Fruit fly (Drosophila melanogaster): Measurements from ENCODE around the gene eIF4EHP.

Gene eIF4EHP

DNA sequence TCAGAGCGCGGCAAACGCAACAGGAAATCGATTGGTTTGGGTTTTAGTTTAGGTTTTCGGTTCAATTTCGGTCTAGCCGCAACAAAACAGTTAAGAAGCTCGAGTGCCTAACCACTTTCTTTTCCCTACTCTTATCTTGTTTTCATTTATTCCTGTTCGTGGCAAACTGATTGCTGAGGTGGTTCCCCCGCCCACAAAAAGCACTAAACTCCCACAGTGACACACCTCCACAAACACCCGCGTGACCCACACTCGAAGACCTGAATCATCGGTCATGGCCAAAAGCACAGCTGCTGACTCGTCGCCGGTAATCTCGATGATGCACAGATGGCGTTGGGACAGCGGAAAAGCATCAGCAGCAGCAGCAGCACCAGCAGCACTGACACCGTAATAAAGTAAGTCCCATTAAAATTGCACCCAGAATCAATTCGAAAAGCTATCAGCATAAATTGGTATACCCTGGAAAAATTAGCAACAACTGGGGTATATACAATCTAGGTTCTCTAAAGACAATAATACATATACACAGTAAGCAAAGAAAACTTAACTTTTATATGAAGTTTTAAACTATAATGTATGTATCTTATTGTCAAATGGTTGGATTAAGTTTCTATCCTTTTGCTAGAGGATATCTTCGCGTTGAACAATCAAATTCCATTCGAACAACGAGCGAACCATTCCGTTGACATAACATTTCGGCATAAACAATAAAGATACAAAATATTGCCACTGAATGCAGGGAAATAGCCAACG is 82.9 kb downstream of the eIF4EHP start (continued):
- TF ChIP-seq CG6854 (GFP tag; optimal IDR thresholded peaks at IDR 0.05) (no peak), YL-1 (GFP tag; optimal IDR thresholded peaks at IDR 0.05) (no peak), nmo (GFP tag; optimal IDR thresholded peaks at IDR 0.05) (peak; percentile 47), CG5245 (GFP tag; optimal IDR thresholded peaks at IDR 0.05) (no peak), shn (GFP tag; optimal IDR thresholded peaks at IDR 0.05) (no peak), CG11093 (GFP tag; IDR thresholded peaks at IDR 0.05) (0 out of 3 replicates have a peak, but pooled peaks have one; percentile 25), Dek (tag; optimal IDR thresholded peaks at IDR 0.05) (no peak), Max (GFP tag; optimal IDR thresholded peaks at IDR 0.05) (no peak), Awh (GFP tag; IDR thresholded peaks at IDR 0.05) (peak; percentile 41; the same call in 1 of the 2 replicates), Dfd (GFP tag; optimal IDR thresholded peaks at IDR 0.05) (no peak), tap (tag; optimal IDR thresholded peaks at IDR 0.05) (no peak), GATAe (GFP tag; conservative IDR thresholded peaks at IDR 0.05) (no peak), CG16863 (GFP tag; optimal IDR thresholded peaks at IDR 0.05) (peak; percentile 44), CG7556 (GFP tag; optimal IDR thresholded peaks at IDR 0.05) (no peak), dan (GFP tag; IDR thresholded peaks at IDR 0.05) (no peak), CG7928 (GFP tag; optimal IDR thresholded peaks at IDR 0.05) (no peak), hkb (optimal IDR thresholded peaks at IDR 0.05) (no peak), hkb (GFP tag; IDR thresholded peaks at IDR 0.05) (peak; percentile 42; the same call in 1 of the 2 replicates), gce (GFP tag; IDR thresholded peaks at IDR 0.05) (no peak), CG10543 (GFP tag; optimal IDR thresholded peaks at IDR 0.05) (no peak), D (optimal IDR thresholded peaks at IDR 0.05) (no peak), D (GFP tag; optimal IDR thresholded peaks at IDR 0.05) (no peak), CG15011 (GFP tag; optimal IDR thresholded peaks at IDR 0.05) (no peak), Trl (optimal IDR thresholded peaks at IDR 0.05) (no peak), Trl (GFP tag; optimal IDR thresholded peaks at IDR 0.05) (no peak), kah (GFP tag; optimal IDR thresholded peaks at IDR 0.05) (no peak), nerfin-1 (tag; optimal IDR thresholded peaks at IDR 0.05) (no peak), Atf6 (GFP tag; IDR thresholded peaks at IDR 0.05) (no peak), CG13624 (GFP tag; optimal IDR thresholded peaks at IDR 0.05) (peak; percentile 21), CG15073 (GFP tag; optimal IDR thresholded peaks at IDR 0.05) (no peak), CrebB (tag; optimal IDR thresholded peaks at IDR 0.05) (no peak), MBD-R2 (GFP tag; IDR thresholded peaks at IDR 0.05) (no peak), sim (GFP tag; IDR thresholded peaks at IDR 0.05) (no peak), Dip2 (GFP tag; IDR thresholded peaks at IDR 0.05) (no peak), esg (GFP tag; conservative IDR thresholded peaks at IDR 0.05) (peak; percentile 38; the same call in 1 of the 2 replicates), wdn (GFP tag; IDR thresholded peaks at IDR 0.05) (no peak), CG7357 (GFP tag; IDR thresholded peaks at IDR 0.05) (no peak), amos (GFP tag; IDR thresholded peaks at IDR 0.05; ENCODE audit: partially characterized antibody) (no peak), CG7839 (tag; optimal IDR thresholded peaks at IDR 0.05) (peak; percentile 69), HHEX (GFP tag; optimal IDR thresholded peaks at IDR 0.05) (peak; percentile 10), tx (GFP tag; optimal IDR thresholded peaks at IDR 0.05) (peak; percentile 6), CG12942 (GFP tag; optimal IDR thresholded peaks at IDR 0.05) (no peak), CG16815 (GFP tag; optimal IDR thresholded peaks at IDR 0.05) (no peak), sr (GFP tag; IDR thresholded peaks at IDR 0.05) (peak; percentile 67; the same call in 2 of the 3 replicates), CG14860 (GFP tag; IDR thresholded peaks at IDR 0.05; ENCODE audit: partially characterized antibody) (no peak), CG17612 (GFP tag; IDR thresholded peaks at IDR 0.05) (no peak), kni (GFP tag; optimal IDR thresholded peaks at IDR 0.05) (no peak), B-H2 (GFP tag; optimal IDR thresholded peaks at IDR 0.05) (no peak), Bdp1 (GFP tag; optimal IDR thresholded peaks at IDR 0.05) (no peak), CG10431 (GFP tag; optimal IDR thresholded peaks at IDR 0.05) (no peak), CG6791 (GFP tag; IDR thresholded peaks at IDR 0.05; ENCODE audit: partially characterized antibody) (no peak)
